Fruit fly (Drosophila melanogaster): Measurements from ENCODE around the gene CadN.

- no peak for TF ChIP-seq CG12104 (GFP tag; optimal IDR thresholded peaks at IDR 0.05)
- no peak for TF ChIP-seq CG18262 (tag; optimal IDR thresholded peaks at IDR 0.05)
- TF ChIP-seq sob (GFP tag; IDR thresholded peaks at IDR 0.05): no peak
- TF ChIP-seq lab (GFP tag; optimal IDR thresholded peaks at IDR 0.05): no peak
- no peak for TF ChIP-seq CG10543 (GFP tag; optimal IDR thresholded peaks at IDR 0.05)
- TF ChIP-seq kay (GFP tag; optimal IDR thresholded peaks at IDR 0.05): no peak
- no peak for TF ChIP-seq pan (optimal IDR thresholded peaks at IDR 0.05)
- TF ChIP-seq pan (GFP tag; optimal IDR thresholded peaks at IDR 0.05 in 1 of 2, IDR thresholded peaks at IDR 0.05 in 1 of 2): no peak
- no peak for TF ChIP-seq CG3847 (GFP tag; IDR thresholded peaks at IDR 0.05)
- no peak for TF ChIP-seq CG11696 (GFP tag; IDR thresholded peaks at IDR 0.05)
- no peak for TF ChIP-seq CG33557 (GFP tag; optimal IDR thresholded peaks at IDR 0.05)
Measured at dm6 chr2L:17812572-17812971, 34.4 kb upstream of the CadN start, which contains the start of gene CG42830.
